Fruit fly (Drosophila melanogaster) whole organism, pupa: ENCODE data around the gene hb.

Experiments used
- CG13204 ChIP-seq: fragments of 200-800 bp; sonication (Bioruptor generic); optimal IDR thresholded peaks from 2 replicates; lab custom pipeline; 2018; ENCODE audit warnings: missing biosample characterization, mild to moderate bottlenecking, missing genetic modification characterization, moderate library complexity
- CG17806 ChIP-seq: fragments of 200-800 bp; sonication (Bioruptor generic); optimal IDR thresholded peaks from 2 replicates; lab custom pipeline; 2018; ENCODE audit warnings: missing biosample characterization, mild to moderate bottlenecking, missing genetic modification characterization, moderate library complexity
- CG32121 ChIP-seq: fragments of 200-800 bp; sonication (Bioruptor generic); IDR thresholded peaks from 2 replicates; pipeline ENCODE4 v1.3.6; 2022; ENCODE audit warnings: missing biosample characterization, missing genetic modification characterization
- CG34367 ChIP-seq: fragments of 200-800 bp; sonication (Bioruptor generic); optimal IDR thresholded peaks from 2 replicates; lab custom pipeline; 2018; ENCODE audit warnings: missing biosample characterization, mild to moderate bottlenecking, missing genetic modification characterization
- CG4496 ChIP-seq: fragments of 200-800 bp; sonication (Bioruptor generic); IDR thresholded peaks from 3 replicates; pipeline ENCODE4 v1.3.6; 2022; ENCODE audit warnings: missing biosample characterization, missing genetic modification characterization
- CG8159 ChIP-seq: fragments of 200-800 bp; sonication (Bioruptor generic); optimal IDR thresholded peaks from 3 replicates; lab custom pipeline; 2018; ENCODE audit warnings: missing biosample characterization, mild to moderate bottlenecking, missing genetic modification characterization, moderate library complexity
- CG8301 ChIP-seq: fragments of 200-800 bp; sonication (Bioruptor generic); optimal IDR thresholded peaks from 2 replicates; lab custom pipeline; 2018; ENCODE audit warnings: missing biosample characterization, mild to moderate bottlenecking, missing genetic modification characterization
- CG9948 ChIP-seq: fragments of 200-800 bp; sonication (Bioruptor generic); optimal IDR thresholded peaks from 2 replicates; lab custom pipeline; 2018; ENCODE audit warnings: missing biosample characterization, mild to moderate bottlenecking, missing genetic modification characterization, moderate library complexity
- D1 ChIP-seq: fragments of 200-800 bp; sonication (Bioruptor generic); optimal IDR thresholded peaks from 2 replicates; lab custom pipeline; 2018; ENCODE audit warnings: missing biosample characterization, mild to moderate bottlenecking, missing genetic modification characterization, moderate library complexity
- EcR ChIP-seq: fragments of 200-800 bp; sonication (Bioruptor generic); optimal IDR thresholded peaks from 3 replicates; lab custom pipeline; 2019; ENCODE audit warnings: missing biosample characterization, missing genetic modification characterization, mild to moderate bottlenecking, moderate library complexity, missing genetic modification reagents
- Ets98B ChIP-seq: fragments of 200-800 bp; sonication (Bioruptor generic); IDR thresholded peaks from 2 replicates; pipeline ENCODE4 v1.3.6; 2022; ENCODE audit warnings: missing biosample characterization, missing genetic modification characterization
- Pif1A ChIP-seq: fragments of 200-800 bp; sonication (Bioruptor generic); optimal IDR thresholded peaks from 3 replicates; lab custom pipeline; 2016; ENCODE audit warnings: missing biosample characterization, missing genetic modification characterization
- fd96Ca ChIP-seq: fragments of 200-800 bp; sonication (Bioruptor generic); IDR thresholded peaks from 3 replicates; pipeline ENCODE4 v1.3.6; 2022; ENCODE audit warnings: missing biosample characterization, missing genetic modification characterization
- gl ChIP-seq: fragments of 200-800 bp; sonication (Bioruptor generic); optimal IDR thresholded peaks from 2 replicates; lab custom pipeline; 2018; ENCODE audit warnings: missing biosample characterization, mild to moderate bottlenecking, missing genetic modification characterization

dm6 chr3R:8659907-8660660 is 37.5 kb downstream of the hb start:
- TF ChIP-seq CG32121 (GFP tag; lab: Robert Waterston, UW) (peak; percentile 8; the same call in 1 of the 2 replicates), gl (tag; lab: Kevin White, UChicago) (no peak), CG4496 (GFP tag; lab: Robert Waterston, UW) (peak; percentile 66; the same call in 2 of the 3 replicates), D1 (no peak), EcR (GFP tag; lab: Kevin White, UChicago) (no peak), CG13204 (no peak), CG8159 (tag; lab: Kevin White, UChicago) (no peak), fd96Ca (GFP tag; lab: Robert Waterston, UW) (no peak), CG8301 (tag; lab: Kevin White, UChicago) (no peak), CG34367 (peak; percentile 4), Ets98B (GFP tag; lab: Robert Waterston, UW) (peak; percentile 32), CG9948 (tag; lab: Kevin White, UChicago) (no peak), CG17806 (no peak), Pif1A (GFP tag; lab: Kevin White, UChicago) (no peak)
